Fruit fly (Drosophila melanogaster): ENCODE data around the gene Jhbp2.

Gene Jhbp2

dm6 chr3R:4973762-4974369 is 12.7 kb upstream of the Jhbp2 start:
- TF ChIP-seq fru (GFP tag; optimal IDR thresholded peaks at IDR 0.05) = peak; percentile 10
- no peak for TF ChIP-seq jim (GFP tag; optimal IDR thresholded peaks at IDR 0.05)

DNA sequence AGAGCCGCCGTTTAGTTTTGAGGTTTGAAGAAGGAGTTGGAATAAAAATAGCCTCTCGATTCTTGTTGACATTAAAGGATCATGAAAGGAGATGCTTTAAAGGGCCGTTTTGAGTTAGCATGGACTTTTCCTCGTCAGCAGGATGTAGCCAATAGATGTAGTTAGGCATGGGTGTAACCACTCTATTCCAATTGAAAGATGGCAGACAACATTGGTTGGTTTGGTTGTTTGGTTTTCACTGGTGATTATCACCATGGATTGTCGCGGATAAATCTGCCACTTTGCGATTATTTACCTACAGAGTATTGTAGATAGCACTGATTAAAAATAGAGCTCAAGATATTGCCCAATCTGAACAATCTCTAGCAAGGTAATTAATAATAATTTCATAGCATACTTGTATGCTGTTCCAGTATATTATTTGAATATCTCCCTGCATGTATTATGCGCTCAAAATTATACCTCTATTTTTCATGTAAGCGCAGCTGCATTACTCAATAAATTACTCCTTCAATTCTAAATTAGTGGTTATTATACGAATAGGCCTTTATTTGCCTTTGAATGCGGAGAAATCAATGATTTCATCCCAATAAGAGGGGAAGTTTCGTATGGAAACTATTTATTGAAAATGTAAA is 11.9 kb upstream of the Jhbp2 start:
- TF ChIP-seq Hr83 (GFP tag; optimal IDR thresholded peaks at IDR 0.05; ENCODE audit: poor library complexity, severe bottlenecking) = no peak
- no peak for TF ChIP-seq Mio (GFP tag; optimal IDR thresholded peaks at IDR 0.05)
- TF ChIP-seq sage (GFP tag; optimal IDR thresholded peaks at IDR 0.05) = no peak
- no peak for TF ChIP-seq Sp1 (GFP tag; optimal IDR thresholded peaks at IDR 0.05)
- TF ChIP-seq dl (GFP tag; optimal IDR thresholded peaks at IDR 0.05; ENCODE audit: insufficient read depth in 1 of 2, partially characterized antibody in 2 of 2) = no peak
- TF ChIP-seq CG32264 (GFP tag; optimal IDR thresholded peaks at IDR 0.05) = no peak
- TF ChIP-seq h (GFP tag; optimal IDR thresholded peaks at IDR 0.05) = no peak
- TF ChIP-seq rgr (GFP tag; optimal IDR thresholded peaks at IDR 0.05) = no peak
- TF ChIP-seq woc (GFP tag; optimal IDR thresholded peaks at IDR 0.05) = no peak
- no peak for TF ChIP-seq pan (optimal IDR thresholded peaks at IDR 0.05)
- peak; percentile 69 for TF ChIP-seq Vsx2 (GFP tag; optimal IDR thresholded peaks at IDR 0.05; ENCODE audit: partially characterized antibody)
- TF ChIP-seq fru (GFP tag; optimal IDR thresholded peaks at IDR 0.05) = no peak
- peak; percentile 70 for TF ChIP-seq N (GFP tag; optimal IDR thresholded peaks at IDR 0.05)
- no peak for TF ChIP-seq Abd-B (GFP tag; optimal IDR thresholded peaks at IDR 0.05)
- no peak for TF ChIP-seq HLH106 (tag; optimal IDR thresholded peaks at IDR 0.05)
- TF ChIP-seq Myc (optimal IDR thresholded peaks at IDR 0.05) = peak; percentile 84

DNA sequence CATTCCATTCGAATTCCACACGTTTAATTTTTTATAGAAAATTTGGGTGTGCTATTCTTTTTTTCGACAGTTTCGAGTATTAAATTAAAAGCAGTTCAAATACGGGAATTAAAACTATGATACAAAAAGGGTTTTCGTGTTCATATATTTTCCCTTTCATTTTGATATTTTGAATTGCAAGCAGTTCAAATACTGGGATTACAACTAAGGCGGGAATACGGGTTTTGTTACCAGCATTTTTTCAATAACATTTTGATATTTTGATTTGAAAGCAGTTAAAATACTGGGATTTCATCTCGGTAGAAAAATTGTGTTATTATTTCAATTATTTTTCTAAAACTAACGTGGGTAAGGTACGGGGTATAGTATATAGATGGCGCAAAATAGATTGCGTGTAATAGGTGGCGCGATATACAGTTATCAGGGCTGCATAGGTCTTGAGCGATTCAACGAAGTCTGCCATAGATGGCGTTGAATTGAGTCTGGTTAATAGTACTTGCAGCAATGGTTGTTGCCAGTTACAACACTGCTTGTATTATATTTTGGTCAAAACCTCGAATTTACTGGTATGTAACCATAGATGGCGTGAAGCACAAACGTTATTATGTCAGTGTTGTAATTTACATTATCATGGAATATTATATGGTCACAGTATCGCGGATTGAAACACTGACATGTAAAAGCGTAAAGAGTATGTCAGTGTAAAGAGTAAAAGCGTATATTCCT is 9.4 kb upstream of the Jhbp2 start:
- TF ChIP-seq CG9705 (GFP tag; optimal IDR thresholded peaks at IDR 0.05) (peak; percentile 1), brk (GFP tag; optimal IDR thresholded peaks at IDR 0.05) (no peak), rgr (GFP tag; optimal IDR thresholded peaks at IDR 0.05) (peak; percentile 52), dsf (GFP tag; optimal IDR thresholded peaks at IDR 0.05; ENCODE audit: borderline replicate concordance) (no peak), CrebA (GFP tag; optimal IDR thresholded peaks at IDR 0.05; ENCODE audit: borderline replicate concordance) (no peak), br (GFP tag; optimal IDR thresholded peaks at IDR 0.05) (peak; percentile 8), Dfd (GFP tag; optimal IDR thresholded peaks at IDR 0.05) (no peak), N (GFP tag; optimal IDR thresholded peaks at IDR 0.05) (no peak), dl (GFP tag; optimal IDR thresholded peaks at IDR 0.05; ENCODE audit: insufficient read depth in 1 of 2, partially characterized antibody in 2 of 2) (no peak), CG32264 (GFP tag; optimal IDR thresholded peaks at IDR 0.05) (no peak), sv (GFP tag; optimal IDR thresholded peaks at IDR 0.05) (peak; percentile 9), Abd-B (GFP tag; optimal IDR thresholded peaks at IDR 0.05) (no peak), Mio (GFP tag; optimal IDR thresholded peaks at IDR 0.05) (no peak), woc (GFP tag; optimal IDR thresholded peaks at IDR 0.05) (no peak), Sp1 (GFP tag; optimal IDR thresholded peaks at IDR 0.05) (no peak), jim (GFP tag; optimal IDR thresholded peaks at IDR 0.05) (peak; percentile 11), pan (optimal IDR thresholded peaks at IDR 0.05) (no peak), GATAd (GFP tag; optimal IDR thresholded peaks at IDR 0.05) (no peak), sage (GFP tag; optimal IDR thresholded peaks at IDR 0.05) (no peak), OdsH (GFP tag; optimal IDR thresholded peaks at IDR 0.05) (peak; percentile 15), Hnf4 (GFP tag; optimal IDR thresholded peaks at IDR 0.05) (peak; percentile 70), Dif (GFP tag; optimal IDR thresholded peaks at IDR 0.05; ENCODE audit: partially characterized antibody) (no peak), lola (GFP tag; optimal IDR thresholded peaks at IDR 0.05) (no peak), Myc (optimal IDR thresholded peaks at IDR 0.05) (peak; percentile 49), Hr83 (GFP tag; optimal IDR thresholded peaks at IDR 0.05; ENCODE audit: poor library complexity, severe bottlenecking) (no peak), h (GFP tag; optimal IDR thresholded peaks at IDR 0.05) (peak; percentile 24), Vsx2 (GFP tag; optimal IDR thresholded peaks at IDR 0.05; ENCODE audit: partially characterized antibody) (no peak), dmrt93B (GFP tag; optimal IDR thresholded peaks at IDR 0.05) (no peak), psq (GFP tag; optimal IDR thresholded peaks at IDR 0.05) (no peak), Hr78 (GFP tag; optimal IDR thresholded peaks at IDR 0.05) (no peak), usp (GFP tag; optimal IDR thresholded peaks at IDR 0.05) (no peak), ey (GFP tag; optimal IDR thresholded peaks at IDR 0.05) (peak; percentile 36), fru (GFP tag; optimal IDR thresholded peaks at IDR 0.05) (peak; percentile 12), HLH106 (tag; optimal IDR thresholded peaks at IDR 0.05) (peak; percentile 40), Jra (GFP tag; optimal IDR thresholded peaks at IDR 0.05) (peak; percentile 22), foxo (GFP tag; optimal IDR thresholded peaks at IDR 0.05) (peak in 1 of 2 experiments; percentile 75), tai (GFP tag; optimal IDR thresholded peaks at IDR 0.05) (peak; percentile 52), Rel (GFP tag; optimal IDR thresholded peaks at IDR 0.05) (no peak), Rel (tag; optimal IDR thresholded peaks at IDR 0.05) (no peak)

All from whole organism, wandering third instar larva.